Worm (Caenorhabditis elegans) whole organism, young adult: Measurements from ENCODE around the gene D1086.21.
"Not testable (repeated sequence)": the region's sequence is repeated elsewhere in the genome, so short reads cannot be mapped to it uniquely, and the experiment has no call there.

Experiments used
- B0019.2 ChIP-seq: fragments of 200-800 bp; sonication (Bioruptor generic); conservative IDR thresholded peaks from 2 replicates; pipeline ENCODE4 v1.3.6; 2022; ENCODE audit warnings: missing genetic modification reagents, missing genetic modification characterization, missing compliant biosample characterization
- B0336.3 ChIP-seq: fragments of 200-800 bp; sonication (Bioruptor generic); IDR thresholded peaks from 2 replicates; pipeline ENCODE4 v1.3.6; 2022; ENCODE audit warnings: missing genetic modification characterization, missing compliant biosample characterization
- D2030.7 ChIP-seq: fragments of 200-800 bp; sonication (Bioruptor generic); IDR thresholded peaks from 2 replicates; pipeline ENCODE4 v1.3.6; 2022; ENCODE audit warnings: missing genetic modification reagents, missing genetic modification characterization, missing compliant biosample characterization
- F33H1.4 ChIP-seq: fragments of 200-800 bp; sonication (Bioruptor generic); IDR thresholded peaks from 2 replicates; pipeline ENCODE4 v1.3.6; 2022; ENCODE audit warnings: missing genetic modification reagents, missing genetic modification characterization, missing compliant biosample characterization
- F39B2.1 ChIP-seq: fragments of 200-800 bp; sonication (Bioruptor generic); IDR thresholded peaks from 2 replicates; pipeline ENCODE4 v1.3.6; 2022; ENCODE audit warnings: missing genetic modification reagents, missing genetic modification characterization, missing compliant biosample characterization
- K11D2.4 ChIP-seq: fragments of 200-800 bp; sonication (Bioruptor generic); IDR thresholded peaks from 2 replicates; pipeline ENCODE4 v1.3.6; 2022; ENCODE audit warnings: missing genetic modification reagents, missing genetic modification characterization, missing compliant biosample characterization
- Y53F4B.3 ChIP-seq: fragments of 200-800 bp; sonication (Bioruptor generic); IDR thresholded peaks from 2 replicates; pipeline ENCODE4 v1.3.6; 2022; ENCODE audit warnings: missing genetic modification reagents, missing genetic modification characterization, missing compliant biosample characterization
- Y53G8AR.9 ChIP-seq: fragments of 200-800 bp; sonication (Bioruptor generic); conservative IDR thresholded peaks from 2 replicates; pipeline ENCODE4 v1.3.6; 2022; ENCODE audit warnings: missing genetic modification reagents, missing genetic modification characterization, missing compliant biosample characterization
- Y79H2A.3 ChIP-seq: fragments of 200-800 bp; sonication (Bioruptor generic); conservative IDR thresholded peaks from 2 replicates; pipeline ENCODE4 v1.3.6; 2022; ENCODE audit warnings: missing genetic modification reagents, missing genetic modification characterization, missing compliant biosample characterization
- ZK185.1 ChIP-seq: sonication (generic microtip); optimal IDR thresholded peaks from 2 replicates; lab custom pipeline; 2016; ENCODE audit warnings: mild to moderate bottlenecking, missing genetic modification characterization, missing compliant biosample characterization; ENCODE audit not compliant: poor library complexity, severe bottlenecking
- aptf-2 ChIP-seq: fragments of 200-800 bp; sonication (Bioruptor generic); conservative IDR thresholded peaks from 2 replicates; pipeline ENCODE4 v1.3.6; 2022; ENCODE audit warnings: missing genetic modification reagents, missing genetic modification characterization, missing compliant biosample characterization
- aptf-3 ChIP-seq: fragments of 200-800 bp; sonication (Bioruptor generic); IDR thresholded peaks from 2 replicates; pipeline ENCODE4 v1.3.6; 2022; ENCODE audit warnings: missing genetic modification characterization, missing compliant biosample characterization
- athp-1 ChIP-seq: sonication (generic microtip); optimal IDR thresholded peaks from 2 replicates; lab custom pipeline; 2017; ENCODE audit warnings: mild to moderate bottlenecking, missing genetic modification characterization, missing compliant biosample characterization
- attf-3 ChIP-seq: fragments of 200-800 bp; sonication (Bioruptor generic); conservative IDR thresholded peaks from 2 replicates; pipeline ENCODE4 v1.3.6; 2022; ENCODE audit warnings: missing genetic modification reagents, missing genetic modification characterization, missing compliant biosample characterization
- attf-5 ChIP-seq: fragments of 200-800 bp; sonication (Bioruptor generic); optimal IDR thresholded peaks from 2 replicates; lab custom pipeline; 2018; ENCODE audit warnings: mild to moderate bottlenecking, missing genetic modification characterization, missing compliant biosample characterization
- attf-6 ChIP-seq: fragments of 200-800 bp; sonication (Bioruptor generic); IDR thresholded peaks from 2 replicates; pipeline ENCODE4 v1.3.6; 2022; ENCODE audit warnings: missing genetic modification reagents, missing genetic modification characterization, missing compliant biosample characterization
- bed-2 ChIP-seq: fragments of 200-800 bp; sonication (Bioruptor generic); IDR thresholded peaks from 2 replicates; pipeline ENCODE4 v1.3.6; 2022; ENCODE audit warnings: missing genetic modification reagents, missing genetic modification characterization, missing compliant biosample characterization
- cebp-1 ChIP-seq, 2 experiments: fragments of 200-800 bp in 1 of 2; sonication (Bioruptor generic) in 1 of 2; sonication (generic microtip) in 1 of 2; IDR thresholded peaks in 1 of 2; optimal IDR thresholded peaks in 1 of 2; 2 replicates each; pipeline versions ENCODE4 v1.3.6 to Lab custom; 2017 to 2022; ENCODE audit warnings: missing compliant biosample characterization in 2 of 2, missing genetic modification characterization in 2 of 2, mild to moderate bottlenecking in 1 of 2, missing genetic modification reagents in 1 of 2, moderate library complexity in 1 of 2
- cebp-2 ChIP-seq: fragments of 200-800 bp; sonication (Bioruptor generic); IDR thresholded peaks from 2 replicates; pipeline ENCODE4 v1.3.6; 2022; ENCODE audit warnings: missing genetic modification characterization, missing compliant biosample characterization
- ceh-27 ChIP-seq: fragments of 200-800 bp; sonication (Bioruptor generic); optimal IDR thresholded peaks from 2 replicates; lab custom pipeline; 2018; ENCODE audit warnings: mild to moderate bottlenecking, missing genetic modification characterization, moderate library complexity, missing compliant biosample characterization
- egl-44 ChIP-seq: fragments of 200-800 bp; sonication (Bioruptor generic); IDR thresholded peaks from 2 replicates; pipeline ENCODE4 v1.3.6; 2022; ENCODE audit warnings: missing genetic modification reagents, missing genetic modification characterization, missing compliant biosample characterization
- egrh-3 ChIP-seq: fragments of 200-800 bp; sonication (Bioruptor generic); IDR thresholded peaks from 2 replicates; pipeline ENCODE4 v1.3.6; 2022; ENCODE audit warnings: missing genetic modification reagents, missing genetic modification characterization, missing compliant biosample characterization
- ekl-4 ChIP-seq: fragments of 200-800 bp; sonication (Bioruptor generic); IDR thresholded peaks from 2 replicates; pipeline ENCODE4 v1.3.6; 2022; ENCODE audit warnings: missing genetic modification reagents, missing genetic modification characterization, missing compliant biosample characterization
- hmg-1.2 ChIP-seq: fragments of 200-800 bp; sonication (Bioruptor generic); IDR thresholded peaks from 2 replicates; pipeline ENCODE4 v1.3.6; 2022; ENCODE audit warnings: missing genetic modification reagents, missing genetic modification characterization, missing compliant biosample characterization
- hsf-1 ChIP-seq: fragments of 200-800 bp; sonication (Bioruptor generic); IDR thresholded peaks from 2 replicates; pipeline ENCODE4 v1.3.6; 2022; ENCODE audit warnings: missing genetic modification reagents, missing genetic modification characterization, missing compliant biosample characterization
- let-526 ChIP-seq: fragments of 200-800 bp; sonication (Bioruptor generic); IDR thresholded peaks from 2 replicates; pipeline ENCODE4 v1.3.6; 2022; ENCODE audit warnings: missing genetic modification reagents, missing genetic modification characterization, missing compliant biosample characterization
- lin-26 ChIP-seq: fragments of 200-800 bp; sonication (Bioruptor generic); IDR thresholded peaks from 2 replicates; pipeline ENCODE4 v1.3.6; 2022; ENCODE audit warnings: missing genetic modification reagents, missing genetic modification characterization, missing compliant biosample characterization
- lin-54 ChIP-seq: fragments of 200-800 bp; sonication (Bioruptor generic); optimal IDR thresholded peaks from 2 replicates; lab custom pipeline; 2018; ENCODE audit warnings: mild to moderate bottlenecking, missing genetic modification characterization, missing compliant biosample characterization
- lir-1 ChIP-seq: fragments of 200-800 bp; sonication (Bioruptor generic); conservative IDR thresholded peaks from 2 replicates; pipeline ENCODE4 v1.3.6; 2022; ENCODE audit warnings: missing genetic modification reagents, missing genetic modification characterization, missing compliant biosample characterization
- lsl-1 ChIP-seq: fragments of 200-800 bp; sonication (Bioruptor generic); optimal IDR thresholded peaks from 2 replicates; lab custom pipeline; 2018; ENCODE audit warnings: mild to moderate bottlenecking, missing genetic modification characterization, moderate library complexity, missing compliant biosample characterization
- madf-3 ChIP-seq: fragments of 200-800 bp; sonication (Bioruptor generic); IDR thresholded peaks from 2 replicates; pipeline ENCODE4 v1.3.6; 2022; ENCODE audit warnings: missing genetic modification reagents, missing genetic modification characterization, missing compliant biosample characterization
- madf-6 ChIP-seq: fragments of 200-800 bp; sonication (Bioruptor generic); IDR thresholded peaks from 2 replicates; pipeline ENCODE4 v1.3.6; 2022; ENCODE audit warnings: missing genetic modification reagents, missing genetic modification characterization, missing compliant biosample characterization
- madf-8 ChIP-seq: fragments of 200-800 bp; sonication (Bioruptor generic); conservative IDR thresholded peaks from 2 replicates; pipeline ENCODE4 v1.3.6; 2022; ENCODE audit warnings: missing genetic modification reagents, missing genetic modification characterization, missing compliant biosample characterization
- mcd-1 ChIP-seq: fragments of 200-800 bp; sonication (Bioruptor generic); IDR thresholded peaks from 2 replicates; pipeline ENCODE4 v1.3.6; 2022; ENCODE audit warnings: missing genetic modification reagents, missing genetic modification characterization, missing compliant biosample characterization
- nfyb-1 ChIP-seq: fragments of 200-800 bp; sonication (Bioruptor generic); IDR thresholded peaks from 2 replicates; pipeline ENCODE4 v1.3.6; 2022; ENCODE audit warnings: missing genetic modification reagents, missing genetic modification characterization, missing compliant biosample characterization
- nhr-120 ChIP-seq: fragments of 200-800 bp; sonication (Bioruptor generic); IDR thresholded peaks from 2 replicates; pipeline ENCODE4 v1.3.6; 2022; ENCODE audit warnings: missing genetic modification characterization, missing compliant biosample characterization
- nhr-80 ChIP-seq: sonication (generic microtip); optimal IDR thresholded peaks from 2 replicates; lab custom pipeline; 2016; ENCODE audit warnings: missing genetic modification characterization, missing compliant biosample characterization
- pbrm-1 ChIP-seq: fragments of 200-800 bp; sonication (Bioruptor generic); IDR thresholded peaks from 2 replicates; pipeline ENCODE4 v1.3.6; 2022; ENCODE audit warnings: missing genetic modification reagents, missing genetic modification characterization, missing compliant biosample characterization
- rcor-1 ChIP-seq: fragments of 200-800 bp; sonication (Bioruptor generic); IDR thresholded peaks from 2 replicates; pipeline ENCODE4 v1.3.6; 2022; ENCODE audit warnings: missing genetic modification reagents, missing genetic modification characterization, missing compliant biosample characterization
- rpc-1 ChIP-seq, 2 experiments: fragments of 150-350 bp in 1 of 2; sonication (generic microtip) in 1 of 2; optimal IDR thresholded peaks; 2 replicates each; lab custom pipeline; 2014 to 2018; ENCODE audit warnings: missing biosample characterization in 1 of 2, missing genetic modification characterization in 1 of 2, missing genetic modification reagents in 1 of 2, missing genotype in 1 of 2
- snpc-4 ChIP-seq, 5 experiments: fragments of 150-350 bp in 1 of 5; sonication (generic microtip) in 4 of 5; optimal IDR thresholded peaks; 2 replicates each; lab custom pipeline; 2014 to 2018; ENCODE audit warnings: missing genetic modification characterization in 5 of 5, missing biosample characterization in 3 of 5, antibody characterized with exemption in 2 of 5, mild to moderate bottlenecking in 2 of 5, missing compliant biosample characterization in 2 of 5, missing genotype in 2 of 5, moderate library complexity in 2 of 5, missing genetic modification reagents in 1 of 5
- tlf-1 ChIP-seq: fragments of 200-800 bp; sonication (Bioruptor generic); optimal IDR thresholded peaks from 2 replicates; lab custom pipeline; 2018; ENCODE audit warnings: mild to moderate bottlenecking, missing genetic modification characterization, missing compliant biosample characterization
- ztf-18 ChIP-seq: sonication (generic microtip); optimal IDR thresholded peaks from 2 replicates; lab custom pipeline; 2016; ENCODE audit warnings: missing genotype, mild to moderate bottlenecking, missing genetic modification characterization, missing compliant biosample characterization
- ztf-6 ChIP-seq: fragments of 200-800 bp; sonication (Bioruptor generic); IDR thresholded peaks from 2 replicates; pipeline ENCODE4 v1.3.6; 2022; ENCODE audit warnings: missing genetic modification reagents, missing genetic modification characterization, missing compliant biosample characterization

The D1086.21 gene

ce11 chrV:14038328-14039084, 26.0 kb upstream of the D1086.21 start, which contains the start of gene vps-39:
vps-39 (minus strand) TSS chrV:14038378.
- peak; percentile 97 for TF ChIP-seq nfyb-1
- peak; percentile 98 for TF ChIP-seq pbrm-1 (GFP tag; lab: Robert Waterston, UW)
- peak; percentile 100 for TF ChIP-seq mcd-1 (GFP tag; lab: Robert Waterston, UW)
- peak; percentile 83; the same call in 1 of the 2 replicates for TF ChIP-seq cebp-2
- peak; percentile 69 for TF ChIP-seq lin-54
- peak; percentile 22 for TF ChIP-seq nhr-80 (tag; lab: Kevin White, UChicago)
- peak; percentile 84 for TF ChIP-seq ztf-6 (GFP tag; lab: Robert Waterston, UW)
- peak; percentile 31 for TF ChIP-seq ceh-27 (GFP tag; lab: Kevin White, UChicago)
- peak; percentile 27 for TF ChIP-seq athp-1 (tag; lab: Kevin White, UChicago)
- peak; percentile 12 for TF ChIP-seq lsl-1 (GFP tag; lab: Kevin White, UChicago)
- TF ChIP-seq ekl-4 (GFP tag; lab: Robert Waterston, UW) = peak; percentile 96
- peak; percentile 80 for TF ChIP-seq Y53F4B.3
- TF ChIP-seq attf-3 (GFP tag; lab: Robert Waterston, UW) = peak; percentile 82
- TF ChIP-seq D2030.7 (GFP tag; lab: Robert Waterston, UW) = peak; percentile 98
- TF ChIP-seq egrh-3 (GFP tag; lab: Robert Waterston, UW) = peak; percentile 88
- 0 out of 2 replicates have a peak, but pooled peaks have one; percentile 39 for TF ChIP-seq B0336.3 (GFP tag; lab: Robert Waterston, UW)
- peak; percentile 86 for TF ChIP-seq madf-8 (GFP tag; lab: Robert Waterston, UW)
- TF ChIP-seq ZK185.1 (tag; lab: Kevin White, UChicago) = peak; percentile 15
- peak; percentile 82 for TF ChIP-seq lin-26 (GFP tag; lab: Robert Waterston, UW)
- peak; percentile 77 for TF ChIP-seq cebp-1 (GFP tag; IDR thresholded peaks at IDR 0.05; lab: Robert Waterston, UW)
- TF ChIP-seq cebp-1 (tag; optimal IDR thresholded peaks at IDR 0.05; lab: Kevin White, UChicago) = peak; percentile 73
- TF ChIP-seq snpc-4 (GFP tag; optimal IDR thresholded peaks at IDR 0.05; lab: Kevin White, UChicago); rpc-1 (tag; optimal IDR thresholded peaks at IDR 0.05; lab: Kevin White, UChicago): not testable (repeated sequence)
- peak in 2 of 4 experiments; percentile 61 to 67 for TF ChIP-seq snpc-4 (tag; optimal IDR thresholded peaks at IDR 0.05; lab: Kevin White, UChicago)
- TF ChIP-seq tlf-1 (GFP tag; lab: Kevin White, UChicago) = peak; percentile 35
- TF ChIP-seq let-526 = peak; percentile 57; the same call in 1 of the 2 replicates
- peak; percentile 69 for TF ChIP-seq lir-1
- TF ChIP-seq egl-44 = peak; percentile 92
- TF ChIP-seq B0019.2 (GFP tag; lab: Robert Waterston, UW) = peak; percentile 81
- peak; percentile 92 for TF ChIP-seq Y53G8AR.9 (GFP tag; lab: Robert Waterston, UW)
- TF ChIP-seq madf-3 (GFP tag; lab: Robert Waterston, UW) = peak; percentile 80; the same call in 1 of the 2 replicates
- TF ChIP-seq rpc-1 (optimal IDR thresholded peaks at IDR 0.05; lab: Kevin White, UChicago) = peak; percentile 23
- peak; percentile 82; the same call in 1 of the 2 replicates for TF ChIP-seq Y79H2A.3 (GFP tag; lab: Robert Waterston, UW)
- TF ChIP-seq F33H1.4 (GFP tag; lab: Robert Waterston, UW) = peak; percentile 82
- peak; percentile 86 for TF ChIP-seq attf-6
- peak; percentile 94 for TF ChIP-seq K11D2.4 (GFP tag; lab: Robert Waterston, UW)
- 0 out of 2 replicates have a peak, but pooled peaks have one; percentile 29 for TF ChIP-seq nhr-120 (GFP tag; lab: Robert Waterston, UW)
- peak; percentile 79; the same call in 1 of the 2 replicates for TF ChIP-seq aptf-3
- peak; percentile 69 for TF ChIP-seq attf-5 (GFP tag; lab: Kevin White, UChicago)
- peak; percentile 83 for TF ChIP-seq hsf-1 (GFP tag; lab: Robert Waterston, UW)
- peak; percentile 97 for TF ChIP-seq aptf-2 (GFP tag; lab: Robert Waterston, UW)
- peak; percentile 82 for TF ChIP-seq hmg-1.2 (GFP tag; lab: Robert Waterston, UW)
- TF ChIP-seq F39B2.1 = 0 out of 2 replicates have a peak, but pooled peaks have one; percentile 46
- peak; percentile 96 for TF ChIP-seq rcor-1
- peak; percentile 94 for TF ChIP-seq madf-6 (GFP tag; lab: Robert Waterston, UW)
- TF ChIP-seq bed-2 = peak; percentile 87
- TF ChIP-seq ztf-18 (tag; lab: Kevin White, UChicago) = peak; percentile 22
